Worm (Caenorhabditis elegans) whole organism, L4 larva: ENCODE measurements around the gene pno-1.

ENCODE experiments used
- D1046.2 ChIP-seq: fragments of 200-800 bp; sonication (Bioruptor generic); IDR thresholded peaks from 2 replicates; pipeline ENCODE4 v1.3.6; 2022; ENCODE audit warnings: missing genetic modification characterization, missing compliant biosample characterization
- F10B5.3 ChIP-seq: sonication (generic microtip); optimal IDR thresholded peaks from 2 replicates; lab custom pipeline; 2016; ENCODE audit warnings: mild to moderate bottlenecking, missing genetic modification characterization, missing compliant biosample characterization
- F26F4.8 ChIP-seq: fragments of 200-800 bp; sonication (Bioruptor generic); conservative IDR thresholded peaks from 2 replicates; pipeline ENCODE4 v1.3.6; 2022; ENCODE audit warnings: missing genetic modification characterization, missing compliant biosample characterization
- F37D6.2 ChIP-seq: sonication (generic microtip); optimal IDR thresholded peaks from 2 replicates; lab custom pipeline; 2016; ENCODE audit warnings: mild to moderate bottlenecking, missing genetic modification characterization, missing compliant biosample characterization
- F49E8.2 ChIP-seq: sonication (generic microtip); optimal IDR thresholded peaks from 2 replicates; lab custom pipeline; 2016; ENCODE audit warnings: missing compliant biosample characterization, mild to moderate bottlenecking, missing genetic modification characterization, borderline replicate concordance
- Y105C5A.15 ChIP-seq: fragments of 200-800 bp; sonication (Bioruptor generic); IDR thresholded peaks from 2 replicates; pipeline ENCODE4 v1.3.6; 2022; ENCODE audit warnings: missing genetic modification characterization, missing compliant biosample characterization
- Y48G9A.11 ChIP-seq: fragments of 200-800 bp; sonication (Bioruptor generic); IDR thresholded peaks from 2 replicates; pipeline ENCODE4 v1.3.6; 2022; ENCODE audit warnings: missing genetic modification reagents, missing genetic modification characterization, missing compliant biosample characterization
- Y75B8A.6 ChIP-seq: fragments of 200-800 bp; sonication (Bioruptor generic); IDR thresholded peaks from 2 replicates; pipeline ENCODE4 v1.3.6; 2022; ENCODE audit warnings: missing genetic modification reagents, missing genetic modification characterization, missing compliant biosample characterization
- aly-2 ChIP-seq: sonication (generic microtip); optimal IDR thresholded peaks from 2 replicates; lab custom pipeline; 2018; ENCODE audit warnings: missing biosample characterization, missing genetic modification characterization
- ceh-20 ChIP-seq: fragments of 200-800 bp; sonication (Bioruptor generic); IDR thresholded peaks from 2 replicates; pipeline ENCODE4 v1.3.6; 2022; ENCODE audit warnings: missing genetic modification reagents, missing genetic modification characterization, missing compliant biosample characterization
- ceh-44 ChIP-seq: fragments of 200-800 bp; sonication (Bioruptor generic); IDR thresholded peaks from 2 replicates; pipeline ENCODE4 v1.3.6; 2022; ENCODE audit warnings: missing genetic modification reagents, missing genetic modification characterization, missing compliant biosample characterization
- ceh-82 ChIP-seq: sonication (generic microtip); optimal IDR thresholded peaks from 2 replicates; lab custom pipeline; 2017; ENCODE audit warnings: missing biosample characterization, missing genetic modification characterization
- cey-2 ChIP-seq: sonication (generic microtip); optimal IDR thresholded peaks from 3 replicates; lab custom pipeline; 2017; ENCODE audit warnings: missing genetic modification characterization, mild to moderate bottlenecking, missing compliant biosample characterization, antibody characterized with exemption, borderline replicate concordance; ENCODE audit not compliant: insufficient read depth
- daf-12 ChIP-seq: fragments of 150-350 bp; optimal IDR thresholded peaks from 2 replicates; lab custom pipeline; 2014; ENCODE audit warnings: missing biosample characterization, missing genetic modification reagents, missing genetic modification characterization
- daf-16 ChIP-seq, 3 experiments: sonication (generic microtip); optimal IDR thresholded peaks; 2 replicates each; lab custom pipeline; 2016 to 2017; ENCODE audit warnings: missing genetic modification characterization in 3 of 3, missing genetic modification reagents in 3 of 3, mild to moderate bottlenecking in 2 of 3, missing compliant biosample characterization in 2 of 3, missing biosample characterization in 1 of 3, moderate library complexity in 1 of 3
- dmd-6 ChIP-seq: fragments of 200-800 bp; sonication (Bioruptor generic); IDR thresholded peaks from 2 replicates; pipeline ENCODE4 v1.3.6; 2022; ENCODE audit warnings: missing genetic modification reagents, missing genetic modification characterization, missing compliant biosample characterization
- dmd-9 ChIP-seq: fragments of 200-800 bp; sonication (Bioruptor generic); IDR thresholded peaks from 2 replicates; pipeline ENCODE4 v1.3.6; 2022; ENCODE audit warnings: missing genetic modification reagents, missing genetic modification characterization, missing compliant biosample characterization
- duxl-1 ChIP-seq: sonication (generic microtip); optimal IDR thresholded peaks from 2 replicates; lab custom pipeline; 2016; ENCODE audit warnings: mild to moderate bottlenecking, missing genetic modification characterization, moderate library complexity, missing compliant biosample characterization; ENCODE audit not compliant: poor library complexity
- egl-43 ChIP-seq: fragments of 200-800 bp; sonication (Bioruptor generic); IDR thresholded peaks from 2 replicates; pipeline ENCODE4 v1.3.6; 2022; ENCODE audit warnings: missing genetic modification reagents, missing genetic modification characterization, missing compliant biosample characterization
- fkh-10 ChIP-seq: fragments of 150-350 bp; optimal IDR thresholded peaks from 2 replicates; lab custom pipeline; 2014; ENCODE audit warnings: missing biosample characterization, missing genetic modification reagents, missing genetic modification characterization
- hif-1 ChIP-seq, 2 experiments: sonication (generic microtip); optimal IDR thresholded peaks; 2 replicates each; lab custom pipeline; 2016 to 2017; ENCODE audit warnings: missing compliant biosample characterization in 2 of 2, missing genetic modification characterization in 2 of 2, missing genetic modification reagents in 2 of 2, missing genotype in 2 of 2, mild to moderate bottlenecking in 1 of 2
- hlh-11 ChIP-seq: fragments of 200-800 bp; sonication (Bioruptor generic); optimal IDR thresholded peaks from 2 replicates; lab custom pipeline; 2018; ENCODE audit warnings: mild to moderate bottlenecking, missing genetic modification characterization, missing compliant biosample characterization
- hlh-30 ChIP-seq: sonication (generic microtip); optimal IDR thresholded peaks from 2 replicates; lab custom pipeline; 2017; ENCODE audit warnings: antibody characterized with exemption, mild to moderate bottlenecking, missing genetic modification characterization, missing compliant biosample characterization; ENCODE audit not compliant: insufficient read depth
- lin-1 ChIP-seq: fragments of 200-800 bp; sonication (Bioruptor generic); IDR thresholded peaks from 2 replicates; pipeline ENCODE4 v1.3.6; 2022; ENCODE audit warnings: missing genetic modification reagents, missing genetic modification characterization, missing compliant biosample characterization
- lin-39 ChIP-seq: fragments of 150-350 bp; optimal IDR thresholded peaks from 2 replicates; lab custom pipeline; 2014; ENCODE audit warnings: missing biosample characterization, missing genetic modification reagents, missing genetic modification characterization
- lsy-2 ChIP-seq, 2 experiments: fragments of 150-350 bp in 1 of 2; sonication (generic microtip) in 1 of 2; optimal IDR thresholded peaks; 2 replicates each; lab custom pipeline; 2014 to 2017; ENCODE audit warnings: missing biosample characterization in 2 of 2, missing genetic modification characterization in 2 of 2
- madf-5 ChIP-seq, 2 experiments: fragments of 200-800 bp; sonication (Bioruptor generic); IDR thresholded peaks; 2 replicates each; pipeline ENCODE4 v1.3.6; 2022; ENCODE audit warnings: missing compliant biosample characterization in 2 of 2, missing genetic modification characterization in 2 of 2
- mdl-1 ChIP-seq, 2 experiments: fragments of 150-350 bp in 1 of 2; sonication (generic microtip) in 1 of 2; optimal IDR thresholded peaks; 2 replicates each; lab custom pipeline; 2014 to 2017; ENCODE audit warnings: missing biosample characterization in 2 of 2, missing genetic modification characterization in 2 of 2
- mdt-29 ChIP-seq: fragments of 200-800 bp; sonication (Bioruptor generic); IDR thresholded peaks from 2 replicates; pipeline ENCODE4 v1.3.6; 2022; ENCODE audit warnings: missing genetic modification reagents, missing genetic modification characterization, missing compliant biosample characterization
- mes-2 ChIP-seq: sonication (generic microtip); optimal IDR thresholded peaks from 2 replicates; lab custom pipeline; 2016; ENCODE audit warnings: missing genotype, mild to moderate bottlenecking, missing genetic modification characterization, missing compliant biosample characterization; ENCODE audit not compliant: poor library complexity, severe bottlenecking
- mxl-2 ChIP-seq: fragments of 200-800 bp; sonication (Bioruptor generic); conservative IDR thresholded peaks from 2 replicates; pipeline ENCODE4 v1.3.6; 2022; ENCODE audit warnings: missing genetic modification reagents, missing genetic modification characterization, missing compliant biosample characterization
- mxl-3 ChIP-seq: fragments of 200-800 bp; sonication (Bioruptor generic); optimal IDR thresholded peaks from 2 replicates; lab custom pipeline; 2018; ENCODE audit warnings: mild to moderate bottlenecking, missing genetic modification characterization, missing compliant biosample characterization
- nhr-102 ChIP-seq: sonication (generic microtip); optimal IDR thresholded peaks from 2 replicates; lab custom pipeline; 2016; ENCODE audit warnings: mild to moderate bottlenecking, missing genetic modification characterization, moderate library complexity, missing compliant biosample characterization
- nhr-111 ChIP-seq: fragments of 200-800 bp; sonication (Bioruptor generic); optimal IDR thresholded peaks from 2 replicates; lab custom pipeline; 2018; ENCODE audit warnings: mild to moderate bottlenecking, missing genetic modification characterization, missing compliant biosample characterization
- nhr-28 ChIP-seq: fragments of 150-350 bp; optimal IDR thresholded peaks from 2 replicates; lab custom pipeline; 2014; ENCODE audit warnings: missing biosample characterization, missing genetic modification characterization
- nhr-41 ChIP-seq: fragments of 200-800 bp; sonication (Bioruptor generic); IDR thresholded peaks from 2 replicates; pipeline ENCODE4 v1.3.6; 2022; ENCODE audit warnings: missing genetic modification reagents, missing genetic modification characterization, missing compliant biosample characterization
- nhr-42 ChIP-seq: fragments of 200-800 bp; sonication (Bioruptor generic); IDR thresholded peaks from 2 replicates; pipeline ENCODE4 v1.3.6; 2022; ENCODE audit warnings: missing genetic modification characterization, missing compliant biosample characterization
- pha-4 ChIP-seq, 2 experiments: fragments of 150-350 bp in 1 of 2; fragments of 200-800 bp in 1 of 2; sonication (Bioruptor generic) in 1 of 2; IDR thresholded peaks in 1 of 2; optimal IDR thresholded peaks in 1 of 2; 2 replicates each; pipeline versions ENCODE4 v1.3.6 to Lab custom; 2014 to 2022; ENCODE audit warnings: missing genetic modification characterization in 2 of 2, missing genetic modification reagents in 2 of 2, missing biosample characterization in 1 of 2, missing compliant biosample characterization in 1 of 2
- rbr-2 ChIP-seq: sonication (generic microtip); optimal IDR thresholded peaks from 2 replicates; lab custom pipeline; 2016; ENCODE audit warnings: missing genotype, missing genetic modification characterization, missing compliant biosample characterization
- saeg-2 ChIP-seq: fragments of 200-800 bp; sonication (Bioruptor generic); IDR thresholded peaks from 2 replicates; pipeline ENCODE4 v1.3.6; 2022; ENCODE audit warnings: missing genetic modification reagents, missing genetic modification characterization, missing compliant biosample characterization
- set-16 ChIP-seq: fragments of 200-800 bp; sonication (Bioruptor generic); IDR thresholded peaks from 2 replicates; pipeline ENCODE4 v1.3.6; 2022; ENCODE audit warnings: missing genetic modification reagents, missing genetic modification characterization, missing compliant biosample characterization
- skn-1 ChIP-seq: fragments of 150-350 bp; optimal IDR thresholded peaks from 2 replicates; lab custom pipeline; 2014; ENCODE audit warnings: missing biosample characterization, missing genetic modification characterization
- snpc-4 ChIP-seq: fragments of 150-350 bp; optimal IDR thresholded peaks from 2 replicates; lab custom pipeline; 2014; ENCODE audit warnings: missing biosample characterization, missing genetic modification characterization
- tra-1 ChIP-seq: fragments of 200-800 bp; sonication (Bioruptor generic); IDR thresholded peaks from 2 replicates; pipeline ENCODE4 v1.3.6; 2022; ENCODE audit warnings: missing genetic modification reagents, missing genetic modification characterization, missing compliant biosample characterization
- unc-62 ChIP-seq, 3 experiments: fragments of 150-350 bp in 1 of 3; sonication (generic microtip); optimal IDR thresholded peaks in 2 of 3; peaks in 1 of 3; 1 replicate in 1 of 3; 2 replicates in 2 of 3; lab custom pipeline; 2014 to 2017; ENCODE audit warnings: missing biosample characterization in 3 of 3, missing genetic modification characterization in 3 of 3, missing genetic modification reagents in 3 of 3, missing genotype in 1 of 3
- zag-1 ChIP-seq: fragments of 150-350 bp; optimal IDR thresholded peaks from 2 replicates; lab custom pipeline; 2014; ENCODE audit warnings: missing biosample characterization, missing genetic modification characterization
- zip-11 ChIP-seq: fragments of 200-800 bp; sonication (Bioruptor generic); IDR thresholded peaks from 2 replicates; pipeline ENCODE4 v1.3.6; 2022; ENCODE audit warnings: missing genetic modification characterization, missing compliant biosample characterization
- zip-2 ChIP-seq: fragments of 150-350 bp; optimal IDR thresholded peaks from 2 replicates; lab custom pipeline; 2014; ENCODE audit warnings: missing biosample characterization, missing genetic modification characterization

Gene pno-1

ce11 chrII:9753056-9753455 lies 10.4 kb upstream of the pno-1 start, which contains the start of gene Y53C12B.7:
Gene Y53C12B.7, minus strand, starts transcription at chrII:9753218.
- TF ChIP-seq rbr-2 (no peak), Y48G9A.11 (GFP tag; lab: Robert Waterston, UW) (no peak), dmd-9 (GFP tag; lab: Robert Waterston, UW) (no peak), mdl-1 (tag; optimal IDR thresholded peaks at IDR 0.05; lab: Kevin White, UChicago) (no peak), ceh-82 (tag; lab: Kevin White, UChicago) (no peak), lin-1 (GFP tag; lab: Robert Waterston, UW) (no peak), cey-2 (peak; percentile 24), daf-12 (tag; lab: Kevin White, UChicago) (no peak), nhr-28 (no peak), F10B5.3 (tag; lab: Kevin White, UChicago) (no peak), mdt-29 (GFP tag; lab: Robert Waterston, UW) (no peak), skn-1 (tag; lab: Kevin White, UChicago) (no peak), lin-39 (tag; lab: Kevin White, UChicago) (no peak), hif-1 (tag; optimal IDR thresholded peaks at IDR 0.05; lab: Kevin White, UChicago) (no peak), zip-2 (no peak), D1046.2 (GFP tag; lab: Robert Waterston, UW) (no peak), dmd-6 (peak; percentile 29), zip-11 (no peak), aly-2 (tag; lab: Kevin White, UChicago) (no peak), F26F4.8 (GFP tag; lab: Robert Waterston, UW) (no peak), Y75B8A.6 (no peak), snpc-4 (no peak), set-16 (GFP tag; lab: Robert Waterston, UW) (no peak), unc-62 (GFP tag; optimal IDR thresholded peaks at IDR 0.05 in 1 of 2; lab: Kevin White, UChicago) (no peak), unc-62 (tag; optimal IDR thresholded peaks at IDR 0.05; lab: Kevin White, UChicago) (no peak), mxl-3 (peak; percentile 29)

- peak; percentile 66 for TF ChIP-seq hlh-30 (tag; lab: Kevin White, UChicago)
- peak; percentile 17; the same call in 1 of the 2 replicates for TF ChIP-seq dmd-6
- no peak for TF ChIP-seq nhr-111 (GFP tag; lab: Kevin White, UChicago)
- TF ChIP-seq set-16 (GFP tag; lab: Robert Waterston, UW) = no peak
- no peak for TF ChIP-seq zag-1 (tag; lab: Kevin White, UChicago)
- TF ChIP-seq ceh-44 (GFP tag; lab: Robert Waterston, UW) = no peak
- no peak for TF ChIP-seq Y105C5A.15 (GFP tag; lab: Robert Waterston, UW)
- peak in 1 of 2 experiments; percentile 32 for TF ChIP-seq lsy-2 (tag; optimal IDR thresholded peaks at IDR 0.05; lab: Kevin White, UChicago)
- TF ChIP-seq mxl-3 = peak; percentile 44
- no peak for TF ChIP-seq duxl-1
- TF ChIP-seq F37D6.2 = no peak
- peak; percentile 43 for TF ChIP-seq hlh-11 (tag; lab: Kevin White, UChicago)
- TF ChIP-seq nhr-102 = no peak
- TF ChIP-seq madf-5 (GFP tag; IDR thresholded peaks at IDR 0.05; lab: Robert Waterston, UW) = no peak
- no peak for TF ChIP-seq skn-1 (tag; lab: Kevin White, UChicago)
- no peak for TF ChIP-seq egl-43 (GFP tag; lab: Robert Waterston, UW)
- TF ChIP-seq nhr-41 (GFP tag; lab: Robert Waterston, UW) = no peak
- TF ChIP-seq aly-2 (tag; lab: Kevin White, UChicago) = no peak
- no peak for TF ChIP-seq daf-16 (GFP tag; optimal IDR thresholded peaks at IDR 0.05; lab: Kevin White, UChicago)
- TF ChIP-seq daf-16 (tag; optimal IDR thresholded peaks at IDR 0.05; lab: Kevin White, UChicago) = no peak
- TF ChIP-seq mes-2 = no peak
- no peak for TF ChIP-seq F49E8.2 (tag; lab: Kevin White, UChicago)
- TF ChIP-seq tra-1 (GFP tag; lab: Robert Waterston, UW) = no peak
- TF ChIP-seq pha-4 (GFP tag; IDR thresholded peaks at IDR 0.05; lab: Robert Waterston, UW) = no peak
- TF ChIP-seq pha-4 (tag; optimal IDR thresholded peaks at IDR 0.05; lab: Kevin White, UChicago) = no peak
- no peak for TF ChIP-seq nhr-42 (GFP tag; lab: Robert Waterston, UW)
- TF ChIP-seq fkh-10 (GFP tag; lab: Kevin White, UChicago) = no peak
- no peak for TF ChIP-seq F26F4.8 (GFP tag; lab: Robert Waterston, UW)
- no peak for TF ChIP-seq mxl-2 (GFP tag; lab: Robert Waterston, UW)
- TF ChIP-seq saeg-2 (GFP tag; lab: Robert Waterston, UW) = no peak
- TF ChIP-seq nhr-28 = peak; percentile 26
- TF ChIP-seq ceh-20 (GFP tag; lab: Robert Waterston, UW) = 0 out of 2 replicates have a peak, but pooled peaks have one; percentile 13
Measured at ce11 chrII:9752278-9752677, 9.6 kb upstream of the pno-1 start.
